Worm (Caenorhabditis elegans): ENCODE data around the gene R02D5.10.

The R02D5.10 gene

ce11 chrV:14457070-14457469, 25.0 kb upstream of the R02D5.10 start, which contains the start of gene coh-3 (continued):
- TF ChIP-seq ZK185.1 (tag; optimal IDR thresholded peaks at IDR 0.05; ENCODE audit: poor library complexity, severe bottlenecking) (no peak), ztf-26 (tag; optimal IDR thresholded peaks at IDR 0.05) (no peak), snpc-4 (GFP tag; optimal IDR thresholded peaks at IDR 0.05) (no peak), snpc-4 (tag; optimal IDR thresholded peaks at IDR 0.05) (peak in 3 of 4 experiments; percentile 46 to 74 (median 71)), Y79H2A.3 (GFP tag; conservative IDR thresholded peaks at IDR 0.05) (no peak), hrde-1 (tag; optimal IDR thresholded peaks at IDR 0.05; ENCODE audit: borderline replicate concordance) (no peak), nfyb-1 (GFP tag; IDR thresholded peaks at IDR 0.05) (no peak), madf-8 (GFP tag; conservative IDR thresholded peaks at IDR 0.05) (peak; percentile 96), athp-1 (tag; optimal IDR thresholded peaks at IDR 0.05) (peak; percentile 25), nhr-120 (GFP tag; IDR thresholded peaks at IDR 0.05) (no peak), lin-40 (tag; optimal IDR thresholded peaks at IDR 0.05) (no peak), F39B2.1 (GFP tag; IDR thresholded peaks at IDR 0.05) (no peak), tbp1 (GFP tag; optimal IDR thresholded peaks at IDR 0.05) (peak; percentile 69), ztf-22 (GFP tag; optimal IDR thresholded peaks at IDR 0.05) (no peak), snpc-3.4 (tag; optimal IDR thresholded peaks at IDR 0.05) (peak; percentile 95), let-526 (GFP tag; IDR thresholded peaks at IDR 0.05) (no peak), ama-1 (optimal IDR thresholded peaks at IDR 0.05) (no peak), ama-1 (GFP tag; optimal IDR thresholded peaks at IDR 0.05) (no peak), F49E8.2 (tag; optimal IDR thresholded peaks at IDR 0.05; ENCODE audit: insufficient read depth) (peak; percentile 94), rec-8 (tag; optimal IDR thresholded peaks at IDR 0.05) (no peak), lin-26 (GFP tag; IDR thresholded peaks at IDR 0.05) (no peak), F23B12.7 (tag; optimal IDR thresholded peaks at IDR 0.05; ENCODE audit: insufficient read depth) (peak; percentile 65), B0336.3 (GFP tag; IDR thresholded peaks at IDR 0.05) (peak; percentile 53; the same call in 1 of the 2 replicates), F33H1.4 (GFP tag; IDR thresholded peaks at IDR 0.05) (peak; percentile 99), nhr-27 (tag; optimal IDR thresholded peaks at IDR 0.05) (no peak), lsl-1 (GFP tag; optimal IDR thresholded peaks at IDR 0.05) (peak; percentile 99), hmg-1.2 (GFP tag; IDR thresholded peaks at IDR 0.05) (peak; percentile 49; the same call in 1 of the 2 replicates), ceh-100 (GFP tag; IDR thresholded peaks at IDR 0.05) (peak; percentile 57; the same call in 1 of the 2 replicates), Y53F4B.3 (GFP tag; IDR thresholded peaks at IDR 0.05) (peak; percentile 61; the same call in 1 of the 2 replicates), atf-7 (tag; optimal IDR thresholded peaks at IDR 0.05) (no peak), B0261.1 (tag; optimal IDR thresholded peaks at IDR 0.05) (no peak), Y56A3A.18 (GFP tag; IDR thresholded peaks at IDR 0.05) (no peak), madf-3 (GFP tag; IDR thresholded peaks at IDR 0.05) (peak; percentile 90), lin-35 (GFP tag; optimal IDR thresholded peaks at IDR 0.05) (peak in 1 of 3 experiments; percentile 30), xnd-1 (tag; optimal IDR thresholded peaks at IDR 0.05) (peak; percentile 99), K11D2.4 (GFP tag; IDR thresholded peaks at IDR 0.05) (no peak), T07F8.4 (tag; optimal IDR thresholded peaks at IDR 0.05) (no peak), tbx-9 (tag; optimal IDR thresholded peaks at IDR 0.05; ENCODE audit: borderline replicate concordance) (no peak), ceh-27 (GFP tag; optimal IDR thresholded peaks at IDR 0.05) (no peak), F52B5.7 (tag; optimal IDR thresholded peaks at IDR 0.05) (no peak), dox-1 (GFP tag; IDR thresholded peaks at IDR 0.05) (peak; percentile 81), cebp-1 (GFP tag; IDR thresholded peaks at IDR 0.05) (no peak), cebp-1 (tag; optimal IDR thresholded peaks at IDR 0.05) (no peak), C06A6.2 (GFP tag; conservative IDR thresholded peaks at IDR 0.05) (no peak), Y67H2A.10 (GFP tag; conservative IDR thresholded peaks at IDR 0.05) (0 out of 2 replicates have a peak, but pooled peaks have one; percentile 25), ccch-3 (GFP tag; optimal IDR thresholded peaks at IDR 0.05) (no peak), ztf-6 (GFP tag; IDR thresholded peaks at IDR 0.05) (no peak), F10E7.11 (tag; optimal IDR thresholded peaks at IDR 0.05) (no peak)

Data from whole organism, young adult.